Worm (Caenorhabditis elegans): ENCODE data around the gene srw-79.

srw-79 gene

ce11 chrII:2966350-2966749 is 19.8 kb downstream of the srw-79 start:
- TF ChIP-seq unc-42 (tag; optimal IDR thresholded peaks at IDR 0.05) (peak; percentile 1), npax-4 (tag; optimal IDR thresholded peaks at IDR 0.05) (no peak)

- TF ChIP-seq hlh-13 (GFP tag; optimal IDR thresholded peaks at IDR 0.05) (no peak), nhr-11 (tag; optimal IDR thresholded peaks at IDR 0.05) (no peak), pag-3 (tag; optimal IDR thresholded peaks at IDR 0.05; ENCODE audit: borderline replicate concordance) (no peak), hlh-6 (tag; optimal IDR thresholded peaks at IDR 0.05) (no peak), pros-1 (tag; optimal IDR thresholded peaks at IDR 0.05) (no peak), ztf-16 (tag; optimal IDR thresholded peaks at IDR 0.05) (no peak), ceh-30 (tag; optimal IDR thresholded peaks at IDR 0.05) (no peak)
Observed at ce11 chrII:2967064-2967463, 20.5 kb downstream of the srw-79 start.

- TF ChIP-seq ceh-45 (GFP tag; IDR thresholded peaks at IDR 0.05) (no peak), ceh-6 (GFP tag; optimal IDR thresholded peaks at IDR 0.05) (no peak), mec-3 (tag; optimal IDR thresholded peaks at IDR 0.05; ENCODE audit: borderline replicate concordance) (no peak), hlh-15 (tag; optimal IDR thresholded peaks at IDR 0.05) (no peak), Y22D7AL.16 (tag; optimal IDR thresholded peaks at IDR 0.05) (no peak), ztf-16 (tag; optimal IDR thresholded peaks at IDR 0.05) (peak; percentile 18), pat-9 (tag; optimal IDR thresholded peaks at IDR 0.05) (peak; percentile 42), ceh-24 (tag; optimal IDR thresholded peaks at IDR 0.05) (no peak), hlh-8 (tag; optimal IDR thresholded peaks at IDR 0.05) (no peak), lin-11 (tag; optimal IDR thresholded peaks at IDR 0.05) (no peak), ceh-18 (tag; optimal IDR thresholded peaks at IDR 0.05) (peak; percentile 23), pros-1 (tag; optimal IDR thresholded peaks at IDR 0.05) (peak; percentile 87), unc-86 (tag; optimal IDR thresholded peaks at IDR 0.05) (peak; percentile 31), ceh-14 (tag; optimal IDR thresholded peaks at IDR 0.05) (no peak), sdc-2 (tag; optimal IDR thresholded peaks at IDR 0.05) (no peak), ref-2 (tag; optimal IDR thresholded peaks at IDR 0.05) (no peak), dmd-4 (tag; optimal IDR thresholded peaks at IDR 0.05; ENCODE audit: borderline replicate concordance) (no peak), elt-4 (tag; optimal IDR thresholded peaks at IDR 0.05) (no peak), C38D4.7 (GFP tag; optimal IDR thresholded peaks at IDR 0.05) (no peak), pag-3 (tag; optimal IDR thresholded peaks at IDR 0.05; ENCODE audit: borderline replicate concordance) (no peak), gmeb-2 (tag; optimal IDR thresholded peaks at IDR 0.05) (no peak), ceh-48 (tag; optimal IDR thresholded peaks at IDR 0.05) (no peak), eyg-1 (tag; optimal IDR thresholded peaks at IDR 0.05) (no peak), dve-1 (tag; optimal IDR thresholded peaks at IDR 0.05) (peak; percentile 69), K09A11.1 (tag; optimal IDR thresholded peaks at IDR 0.05; ENCODE audit: insufficient read depth) (no peak), npax-4 (tag; optimal IDR thresholded peaks at IDR 0.05) (no peak), ceh-19 (GFP tag; optimal IDR thresholded peaks at IDR 0.05) (peak; percentile 12), fkh-10 (GFP tag; optimal IDR thresholded peaks at IDR 0.05) (no peak), lim-6 (tag; optimal IDR thresholded peaks at IDR 0.05) (no peak), syd-9 (tag; optimal IDR thresholded peaks at IDR 0.05) (no peak), rnt-1 (tag; optimal IDR thresholded peaks at IDR 0.05) (no peak), unc-42 (tag; optimal IDR thresholded peaks at IDR 0.05) (no peak), ceh-34 (tag; optimal IDR thresholded peaks at IDR 0.05) (peak; percentile 3), hlh-30 (tag; optimal IDR thresholded peaks at IDR 0.05; ENCODE audit: insufficient read depth) (peak; percentile 70), F13H6.1 (tag; optimal IDR thresholded peaks at IDR 0.05) (peak; percentile 39), tbx-2 (tag; optimal IDR thresholded peaks at IDR 0.05) (peak; percentile 35), pha-4 (tag; optimal IDR thresholded peaks at IDR 0.05) (no peak), odd-2 (tag; optimal IDR thresholded peaks at IDR 0.05) (no peak), ceh-22 (tag; optimal IDR thresholded peaks at IDR 0.05) (peak; percentile 31), elt-2 (tag; optimal IDR thresholded peaks at IDR 0.05) (no peak), ceh-31 (tag; optimal IDR thresholded peaks at IDR 0.05) (peak; percentile 79), T23F11.4 (GFP tag; optimal IDR thresholded peaks at IDR 0.05) (peak; percentile 44), sox-2 (GFP tag; IDR thresholded peaks at IDR 0.05) (no peak; the same call in 1 of the 2 replicates), pha-2 (tag; optimal IDR thresholded peaks at IDR 0.05) (no peak)
Observed at ce11 chrII:2973940-2974402, 27.4 kb downstream of the srw-79 start.
